Worm (Caenorhabditis elegans) whole organism, young adult: ENCODE results near the gene T27A10.2.
A peak's percentile ranks its signal among the peaks of the same experiment; 100 is the strongest.

Source experiments
- B0019.2 ChIP-seq: fragments of 200-800 bp; sonication (Bioruptor generic); conservative IDR thresholded peaks from 2 replicates; pipeline ENCODE4 v1.3.6; 2022; ENCODE audit warnings: missing genetic modification reagents, missing genetic modification characterization, missing compliant biosample characterization
- C06A6.2 ChIP-seq: fragments of 200-800 bp; sonication (Bioruptor generic); conservative IDR thresholded peaks from 2 replicates; pipeline ENCODE4 v1.3.6; 2022; ENCODE audit warnings: missing genetic modification characterization, missing compliant biosample characterization
- C17E4.6 ChIP-seq: fragments of 200-800 bp; sonication (Bioruptor generic); IDR thresholded peaks from 2 replicates; pipeline ENCODE4 v1.3.6; 2022; ENCODE audit warnings: missing genetic modification reagents, missing genetic modification characterization, missing compliant biosample characterization
- F23B12.7 ChIP-seq: sonication (generic microtip); optimal IDR thresholded peaks from 2 replicates; lab custom pipeline; 2017; ENCODE audit warnings: missing genetic modification characterization, mild to moderate bottlenecking, missing compliant biosample characterization, antibody characterized with exemption, moderate library complexity; ENCODE audit not compliant: insufficient read depth
- F33H1.4 ChIP-seq: fragments of 200-800 bp; sonication (Bioruptor generic); IDR thresholded peaks from 2 replicates; pipeline ENCODE4 v1.3.6; 2022; ENCODE audit warnings: missing genetic modification reagents, missing genetic modification characterization, missing compliant biosample characterization
- F37B4.10 ChIP-seq: fragments of 200-800 bp; sonication (Bioruptor generic); IDR thresholded peaks from 2 replicates; pipeline ENCODE4 v1.3.6; 2022; ENCODE audit warnings: missing genetic modification characterization, missing compliant biosample characterization
- F55B11.4 ChIP-seq: sonication (generic microtip); optimal IDR thresholded peaks from 2 replicates; lab custom pipeline; 2016; ENCODE audit warnings: missing compliant biosample characterization, missing genetic modification characterization, borderline replicate concordance; ENCODE audit not compliant: insufficient read depth
- aptf-2 ChIP-seq: fragments of 200-800 bp; sonication (Bioruptor generic); conservative IDR thresholded peaks from 2 replicates; pipeline ENCODE4 v1.3.6; 2022; ENCODE audit warnings: missing genetic modification reagents, missing genetic modification characterization, missing compliant biosample characterization
- aptf-3 ChIP-seq: fragments of 200-800 bp; sonication (Bioruptor generic); IDR thresholded peaks from 2 replicates; pipeline ENCODE4 v1.3.6; 2022; ENCODE audit warnings: missing genetic modification characterization, missing compliant biosample characterization
- attf-3 ChIP-seq: fragments of 200-800 bp; sonication (Bioruptor generic); conservative IDR thresholded peaks from 2 replicates; pipeline ENCODE4 v1.3.6; 2022; ENCODE audit warnings: missing genetic modification reagents, missing genetic modification characterization, missing compliant biosample characterization
- attf-5 ChIP-seq: fragments of 200-800 bp; sonication (Bioruptor generic); optimal IDR thresholded peaks from 2 replicates; lab custom pipeline; 2018; ENCODE audit warnings: mild to moderate bottlenecking, missing genetic modification characterization, missing compliant biosample characterization
- bed-2 ChIP-seq: fragments of 200-800 bp; sonication (Bioruptor generic); IDR thresholded peaks from 2 replicates; pipeline ENCODE4 v1.3.6; 2022; ENCODE audit warnings: missing genetic modification reagents, missing genetic modification characterization, missing compliant biosample characterization
- ccch-3 ChIP-seq: fragments of 200-800 bp; sonication (Bioruptor generic); optimal IDR thresholded peaks from 2 replicates; lab custom pipeline; 2018; ENCODE audit warnings: mild to moderate bottlenecking, missing genetic modification characterization, missing compliant biosample characterization
- cebp-2 ChIP-seq: fragments of 200-800 bp; sonication (Bioruptor generic); IDR thresholded peaks from 2 replicates; pipeline ENCODE4 v1.3.6; 2022; ENCODE audit warnings: missing genetic modification characterization, missing compliant biosample characterization
- ceh-40 ChIP-seq: fragments of 200-800 bp; sonication (Bioruptor generic); IDR thresholded peaks from 2 replicates; pipeline ENCODE4 v1.3.6; 2022; ENCODE audit warnings: missing genetic modification characterization, missing compliant biosample characterization
- ceh-79 ChIP-seq: sonication (generic microtip); optimal IDR thresholded peaks from 2 replicates; lab custom pipeline; 2017; ENCODE audit warnings: mild to moderate bottlenecking, missing genetic modification characterization, missing compliant biosample characterization
- ceh-91 ChIP-seq: fragments of 200-800 bp; sonication (Bioruptor generic); IDR thresholded peaks from 2 replicates; pipeline ENCODE4 v1.3.6; 2022; ENCODE audit warnings: missing genetic modification reagents, missing genetic modification characterization, missing compliant biosample characterization
- chd-7 ChIP-seq: sonication (generic microtip); optimal IDR thresholded peaks from 2 replicates; lab custom pipeline; 2016; ENCODE audit warnings: mild to moderate bottlenecking, missing genetic modification characterization, moderate library complexity, missing compliant biosample characterization
- dox-1 ChIP-seq: fragments of 200-800 bp; sonication (Bioruptor generic); IDR thresholded peaks from 2 replicates; pipeline ENCODE4 v1.3.6; 2022; ENCODE audit warnings: missing genetic modification reagents, missing genetic modification characterization, missing compliant biosample characterization
- egl-18 ChIP-seq: fragments of 200-800 bp; sonication (Bioruptor generic); IDR thresholded peaks from 2 replicates; pipeline ENCODE4 v1.3.6; 2022; ENCODE audit warnings: missing genetic modification reagents, missing genetic modification characterization, missing compliant biosample characterization
- egl-44 ChIP-seq: fragments of 200-800 bp; sonication (Bioruptor generic); IDR thresholded peaks from 2 replicates; pipeline ENCODE4 v1.3.6; 2022; ENCODE audit warnings: missing genetic modification reagents, missing genetic modification characterization, missing compliant biosample characterization
- ekl-4 ChIP-seq: fragments of 200-800 bp; sonication (Bioruptor generic); IDR thresholded peaks from 2 replicates; pipeline ENCODE4 v1.3.6; 2022; ENCODE audit warnings: missing genetic modification reagents, missing genetic modification characterization, missing compliant biosample characterization
- fkh-3 ChIP-seq: sonication (generic microtip); optimal IDR thresholded peaks from 2 replicates; lab custom pipeline; 2016; ENCODE audit warnings: mild to moderate bottlenecking, missing genetic modification characterization, missing compliant biosample characterization
- gei-17 ChIP-seq: fragments of 200-800 bp; sonication (Bioruptor generic); optimal IDR thresholded peaks from 2 replicates; lab custom pipeline; 2018; ENCODE audit warnings: mild to moderate bottlenecking, missing genetic modification characterization, missing compliant biosample characterization
- hmg-20 ChIP-seq: fragments of 200-800 bp; sonication (Bioruptor generic); IDR thresholded peaks from 2 replicates; pipeline ENCODE4 v1.3.6; 2022; ENCODE audit warnings: missing genetic modification reagents, missing genetic modification characterization, missing compliant biosample characterization
- let-526 ChIP-seq: fragments of 200-800 bp; sonication (Bioruptor generic); IDR thresholded peaks from 2 replicates; pipeline ENCODE4 v1.3.6; 2022; ENCODE audit warnings: missing genetic modification reagents, missing genetic modification characterization, missing compliant biosample characterization
- lsl-1 ChIP-seq: fragments of 200-800 bp; sonication (Bioruptor generic); optimal IDR thresholded peaks from 2 replicates; lab custom pipeline; 2018; ENCODE audit warnings: mild to moderate bottlenecking, missing genetic modification characterization, moderate library complexity, missing compliant biosample characterization
- madf-10 ChIP-seq: sonication (generic microtip); optimal IDR thresholded peaks from 2 replicates; lab custom pipeline; 2016; ENCODE audit warnings: mild to moderate bottlenecking, missing genetic modification characterization, missing compliant biosample characterization
- madf-3 ChIP-seq: fragments of 200-800 bp; sonication (Bioruptor generic); IDR thresholded peaks from 2 replicates; pipeline ENCODE4 v1.3.6; 2022; ENCODE audit warnings: missing genetic modification reagents, missing genetic modification characterization, missing compliant biosample characterization
- madf-6 ChIP-seq: fragments of 200-800 bp; sonication (Bioruptor generic); IDR thresholded peaks from 2 replicates; pipeline ENCODE4 v1.3.6; 2022; ENCODE audit warnings: missing genetic modification reagents, missing genetic modification characterization, missing compliant biosample characterization
- mcd-1 ChIP-seq: fragments of 200-800 bp; sonication (Bioruptor generic); IDR thresholded peaks from 2 replicates; pipeline ENCODE4 v1.3.6; 2022; ENCODE audit warnings: missing genetic modification reagents, missing genetic modification characterization, missing compliant biosample characterization
- mxl-1 ChIP-seq: sonication (generic microtip); optimal IDR thresholded peaks from 2 replicates; lab custom pipeline; 2016; ENCODE audit warnings: missing genetic modification characterization, missing compliant biosample characterization
- nfya-2 ChIP-seq: fragments of 200-800 bp; sonication (Bioruptor generic); IDR thresholded peaks from 2 replicates; pipeline ENCODE4 v1.3.6; 2022; ENCODE audit warnings: missing genetic modification reagents, missing genetic modification characterization, missing compliant biosample characterization
- nfyb-1 ChIP-seq: fragments of 200-800 bp; sonication (Bioruptor generic); IDR thresholded peaks from 2 replicates; pipeline ENCODE4 v1.3.6; 2022; ENCODE audit warnings: missing genetic modification reagents, missing genetic modification characterization, missing compliant biosample characterization
- nhr-120 ChIP-seq: fragments of 200-800 bp; sonication (Bioruptor generic); IDR thresholded peaks from 2 replicates; pipeline ENCODE4 v1.3.6; 2022; ENCODE audit warnings: missing genetic modification characterization, missing compliant biosample characterization
- pbrm-1 ChIP-seq: fragments of 200-800 bp; sonication (Bioruptor generic); IDR thresholded peaks from 2 replicates; pipeline ENCODE4 v1.3.6; 2022; ENCODE audit warnings: missing genetic modification reagents, missing genetic modification characterization, missing compliant biosample characterization
- rpc-1 ChIP-seq, 2 experiments: fragments of 150-350 bp in 1 of 2; sonication (generic microtip) in 1 of 2; optimal IDR thresholded peaks; 2 replicates each; lab custom pipeline; 2014 to 2018; ENCODE audit warnings: missing biosample characterization in 1 of 2, missing genetic modification characterization in 1 of 2, missing genetic modification reagents in 1 of 2, missing genotype in 1 of 2
- sea-2 ChIP-seq: fragments of 200-800 bp; sonication (Bioruptor generic); IDR thresholded peaks from 2 replicates; pipeline ENCODE4 v1.3.6; 2022; ENCODE audit warnings: missing genetic modification characterization, missing compliant biosample characterization
- snpc-1.3 ChIP-seq: sonication (generic microtip); optimal IDR thresholded peaks from 2 replicates; lab custom pipeline; 2017; ENCODE audit warnings: missing genetic modification characterization, mild to moderate bottlenecking, missing compliant biosample characterization, antibody characterized with exemption, moderate library complexity, missing genotype, missing genetic modification reagents; ENCODE audit not compliant: insufficient read depth
- sptf-2 ChIP-seq: fragments of 200-800 bp; sonication (Bioruptor generic); optimal IDR thresholded peaks from 2 replicates; lab custom pipeline; 2018; ENCODE audit warnings: mild to moderate bottlenecking, missing genetic modification characterization, missing compliant biosample characterization
- unc-130 ChIP-seq: sonication (generic microtip); optimal IDR thresholded peaks from 2 replicates; lab custom pipeline; 2016; ENCODE audit warnings: missing genetic modification reagents, missing genetic modification characterization, missing compliant biosample characterization
- unc-62 ChIP-seq: fragments of 150-350 bp; optimal IDR thresholded peaks from 2 replicates; lab custom pipeline; 2014; ENCODE audit warnings: missing biosample characterization, missing genetic modification reagents, missing genetic modification characterization
- xnd-1 ChIP-seq: sonication (generic microtip); optimal IDR thresholded peaks from 2 replicates; lab custom pipeline; 2016; ENCODE audit warnings: missing genotype, missing genetic modification reagents, missing genetic modification characterization, missing compliant biosample characterization
- zim-3 ChIP-seq: sonication (generic microtip); optimal IDR thresholded peaks from 2 replicates; lab custom pipeline; 2017; ENCODE audit warnings: mild to moderate bottlenecking, missing genetic modification characterization, moderate library complexity, missing compliant biosample characterization
- ztf-22 ChIP-seq: fragments of 200-800 bp; sonication (Bioruptor generic); optimal IDR thresholded peaks from 2 replicates; lab custom pipeline; 2018; ENCODE audit warnings: mild to moderate bottlenecking, missing genetic modification characterization, moderate library complexity, missing compliant biosample characterization
- ztf-25 ChIP-seq: fragments of 200-800 bp; sonication (Bioruptor generic); IDR thresholded peaks from 2 replicates; pipeline ENCODE4 v1.3.6; 2022; ENCODE audit warnings: missing genetic modification reagents, missing genetic modification characterization, missing compliant biosample characterization
- ztf-28 ChIP-seq: fragments of 200-800 bp; sonication (Bioruptor generic); IDR thresholded peaks from 2 replicates; pipeline ENCODE4 v1.3.6; 2022; ENCODE audit warnings: missing genetic modification reagents, missing genetic modification characterization, missing compliant biosample characterization

Gene T27A10.2

ce11 chrX:3631550-3631949, 45.8 kb downstream of the T27A10.2 start:
- TF ChIP-seq fkh-3 (tag; lab: Kevin White, UChicago) (no peak), chd-7 (no peak), pbrm-1 (GFP tag; lab: Robert Waterston, UW) (peak; percentile 45), C06A6.2 (GFP tag; lab: Robert Waterston, UW) (0 out of 2 replicates have a peak, but pooled peaks have one; percentile 24), ceh-91 (GFP tag; lab: Robert Waterston, UW) (0 out of 2 replicates have a peak, but pooled peaks have one; percentile 46), attf-5 (GFP tag; lab: Kevin White, UChicago) (no peak), ekl-4 (GFP tag; lab: Robert Waterston, UW) (peak; percentile 74; the same call in 1 of the 2 replicates), B0019.2 (peak; percentile 50; the same call in 1 of the 2 replicates), aptf-2 (GFP tag; lab: Robert Waterston, UW) (no peak), bed-2 (GFP tag; lab: Robert Waterston, UW) (peak; percentile 82; the same call in 1 of the 2 replicates), F55B11.4 (tag; lab: Kevin White, UChicago) (no peak), madf-10 (tag; lab: Kevin White, UChicago) (no peak), dox-1 (GFP tag; lab: Robert Waterston, UW) (peak; percentile 59; the same call in 1 of the 2 replicates), egl-18 (0 out of 2 replicates have a peak, but pooled peaks have one; percentile 15), ztf-22 (GFP tag; lab: Kevin White, UChicago) (no peak), sptf-2 (GFP tag; lab: Kevin White, UChicago) (no peak), F37B4.10 (peak; percentile 97), unc-62 (GFP tag; lab: Kevin White, UChicago) (peak; percentile 72), C17E4.6 (GFP tag; lab: Robert Waterston, UW) (no peak), rpc-1 (optimal IDR thresholded peaks at IDR 0.05; lab: Kevin White, UChicago) (no peak), rpc-1 (tag; optimal IDR thresholded peaks at IDR 0.05; lab: Kevin White, UChicago) (no peak), egl-44 (GFP tag; lab: Robert Waterston, UW) (peak; percentile 77; the same call in 1 of the 2 replicates), mxl-1 (tag; lab: Kevin White, UChicago) (no peak), lsl-1 (GFP tag; lab: Kevin White, UChicago) (no peak), ccch-3 (no peak), hmg-20 (GFP tag; lab: Robert Waterston, UW) (peak; percentile 33; the same call in 1 of the 2 replicates), F33H1.4 (GFP tag; lab: Robert Waterston, UW) (0 out of 2 replicates have a peak, but pooled peaks have one; percentile 6), ceh-79 (tag; lab: Kevin White, UChicago) (no peak), nfyb-1 (GFP tag; lab: Robert Waterston, UW) (peak; percentile 51; the same call in 1 of the 2 replicates), gei-17 (GFP tag; lab: Kevin White, UChicago) (no peak), nfya-2 (GFP tag; lab: Robert Waterston, UW) (0 out of 2 replicates have a peak, but pooled peaks have one; percentile 13), ceh-40 (no peak), xnd-1 (tag; lab: Kevin White, UChicago) (no peak), nhr-120 (GFP tag; lab: Robert Waterston, UW) (0 out of 2 replicates have a peak, but pooled peaks have one; percentile 33), sea-2 (GFP tag; lab: Robert Waterston, UW) (peak; percentile 63; the same call in 1 of the 2 replicates), mcd-1 (no peak), snpc-1.3 (tag; lab: Kevin White, UChicago) (no peak), aptf-3 (peak; percentile 90), attf-3 (GFP tag; lab: Robert Waterston, UW) (0 out of 2 replicates have a peak, but pooled peaks have one; percentile 39), ztf-25 (GFP tag; lab: Robert Waterston, UW) (peak; percentile 63; the same call in 1 of the 2 replicates), madf-3 (peak; percentile 39; the same call in 1 of the 2 replicates), let-526 (GFP tag; lab: Robert Waterston, UW) (0 out of 2 replicates have a peak, but pooled peaks have one; percentile 40), cebp-2 (GFP tag; lab: Robert Waterston, UW) (0 out of 2 replicates have a peak, but pooled peaks have one; percentile 54), zim-3 (tag; lab: Kevin White, UChicago) (peak; percentile 42), ztf-28 (GFP tag; lab: Robert Waterston, UW) (0 out of 2 replicates have a peak, but pooled peaks have one; percentile 26), madf-6 (GFP tag; lab: Robert Waterston, UW) (no peak), unc-130 (GFP tag; lab: Kevin White, UChicago) (no peak), F23B12.7 (no peak)
